Worm (Caenorhabditis elegans) whole organism, young adult: ENCODE results near the gene F09C8.1.

Experiments used
- B0019.2 ChIP-seq: fragments of 200-800 bp; sonication (Bioruptor generic); conservative IDR thresholded peaks from 2 replicates; pipeline ENCODE4 v1.3.6; 2022; ENCODE audit warnings: missing genetic modification reagents, missing genetic modification characterization, missing compliant biosample characterization
- B0336.3 ChIP-seq: fragments of 200-800 bp; sonication (Bioruptor generic); IDR thresholded peaks from 2 replicates; pipeline ENCODE4 v1.3.6; 2022; ENCODE audit warnings: missing genetic modification characterization, missing compliant biosample characterization
- F22D6.2 ChIP-seq: sonication (generic microtip); optimal IDR thresholded peaks from 2 replicates; lab custom pipeline; 2016; ENCODE audit warnings: mild to moderate bottlenecking, missing genetic modification characterization, missing compliant biosample characterization
- F49E8.2 ChIP-seq: sonication (generic microtip); optimal IDR thresholded peaks from 3 replicates; lab custom pipeline; 2017; ENCODE audit warnings: missing genetic modification characterization, mild to moderate bottlenecking, missing compliant biosample characterization, antibody characterized with exemption, moderate library complexity; ENCODE audit not compliant: insufficient read depth
- F55B11.4 ChIP-seq: sonication (generic microtip); optimal IDR thresholded peaks from 2 replicates; lab custom pipeline; 2016; ENCODE audit warnings: missing compliant biosample characterization, missing genetic modification characterization, borderline replicate concordance; ENCODE audit not compliant: insufficient read depth
- F57C9.4 ChIP-seq: sonication (generic microtip); optimal IDR thresholded peaks from 2 replicates; lab custom pipeline; 2017; ENCODE audit warnings: mild to moderate bottlenecking, missing genetic modification characterization, missing compliant biosample characterization
- K11D2.4 ChIP-seq: fragments of 200-800 bp; sonication (Bioruptor generic); IDR thresholded peaks from 2 replicates; pipeline ENCODE4 v1.3.6; 2022; ENCODE audit warnings: missing genetic modification reagents, missing genetic modification characterization, missing compliant biosample characterization
- Y67H2A.10 ChIP-seq: fragments of 200-800 bp; sonication (Bioruptor generic); conservative IDR thresholded peaks from 2 replicates; pipeline ENCODE4 v1.3.6; 2022; ENCODE audit warnings: missing genetic modification reagents, missing genetic modification characterization, missing compliant biosample characterization
- Y95B8A.8 ChIP-seq: fragments of 200-800 bp; sonication (Bioruptor generic); IDR thresholded peaks from 2 replicates; pipeline ENCODE4 v1.3.6; 2022; ENCODE audit warnings: missing genetic modification reagents, missing genetic modification characterization, missing compliant biosample characterization
- ZK185.1 ChIP-seq: sonication (generic microtip); optimal IDR thresholded peaks from 2 replicates; lab custom pipeline; 2016; ENCODE audit warnings: mild to moderate bottlenecking, missing genetic modification characterization, missing compliant biosample characterization; ENCODE audit not compliant: poor library complexity, severe bottlenecking
- aptf-3 ChIP-seq: fragments of 200-800 bp; sonication (Bioruptor generic); IDR thresholded peaks from 2 replicates; pipeline ENCODE4 v1.3.6; 2022; ENCODE audit warnings: missing genetic modification characterization, missing compliant biosample characterization
- atf-7 ChIP-seq: sonication (generic microtip); optimal IDR thresholded peaks from 2 replicates; lab custom pipeline; 2017; ENCODE audit warnings: mild to moderate bottlenecking, missing genetic modification characterization, missing compliant biosample characterization
- attf-5 ChIP-seq: fragments of 200-800 bp; sonication (Bioruptor generic); optimal IDR thresholded peaks from 2 replicates; lab custom pipeline; 2018; ENCODE audit warnings: mild to moderate bottlenecking, missing genetic modification characterization, missing compliant biosample characterization
- bed-2 ChIP-seq: fragments of 200-800 bp; sonication (Bioruptor generic); IDR thresholded peaks from 2 replicates; pipeline ENCODE4 v1.3.6; 2022; ENCODE audit warnings: missing genetic modification reagents, missing genetic modification characterization, missing compliant biosample characterization
- cebp-1 ChIP-seq, 2 experiments: fragments of 200-800 bp in 1 of 2; sonication (Bioruptor generic) in 1 of 2; sonication (generic microtip) in 1 of 2; IDR thresholded peaks in 1 of 2; optimal IDR thresholded peaks in 1 of 2; 2 replicates each; pipeline versions ENCODE4 v1.3.6 to Lab custom; 2017 to 2022; ENCODE audit warnings: missing compliant biosample characterization in 2 of 2, missing genetic modification characterization in 2 of 2, mild to moderate bottlenecking in 1 of 2, missing genetic modification reagents in 1 of 2, moderate library complexity in 1 of 2
- ceh-27 ChIP-seq: fragments of 200-800 bp; sonication (Bioruptor generic); optimal IDR thresholded peaks from 2 replicates; lab custom pipeline; 2018; ENCODE audit warnings: mild to moderate bottlenecking, missing genetic modification characterization, moderate library complexity, missing compliant biosample characterization
- die-1 ChIP-seq: sonication (generic microtip); optimal IDR thresholded peaks from 2 replicates; lab custom pipeline; 2016; ENCODE audit warnings: missing genotype, mild to moderate bottlenecking, missing genetic modification characterization, missing compliant biosample characterization
- dox-1 ChIP-seq: fragments of 200-800 bp; sonication (Bioruptor generic); IDR thresholded peaks from 2 replicates; pipeline ENCODE4 v1.3.6; 2022; ENCODE audit warnings: missing genetic modification reagents, missing genetic modification characterization, missing compliant biosample characterization
- dpff-1 ChIP-seq: sonication (generic microtip); optimal IDR thresholded peaks from 2 replicates; lab custom pipeline; 2017; ENCODE audit warnings: mild to moderate bottlenecking, missing genetic modification characterization, missing compliant biosample characterization
- egl-44 ChIP-seq: fragments of 200-800 bp; sonication (Bioruptor generic); IDR thresholded peaks from 2 replicates; pipeline ENCODE4 v1.3.6; 2022; ENCODE audit warnings: missing genetic modification reagents, missing genetic modification characterization, missing compliant biosample characterization
- ets-4 ChIP-seq: fragments of 200-800 bp; sonication (Bioruptor generic); optimal IDR thresholded peaks from 2 replicates; lab custom pipeline; 2018; ENCODE audit warnings: mild to moderate bottlenecking, missing genetic modification characterization, missing compliant biosample characterization
- hmg-1.2 ChIP-seq: fragments of 200-800 bp; sonication (Bioruptor generic); IDR thresholded peaks from 2 replicates; pipeline ENCODE4 v1.3.6; 2022; ENCODE audit warnings: missing genetic modification reagents, missing genetic modification characterization, missing compliant biosample characterization
- let-607 ChIP-seq, 2 experiments: fragments of 200-800 bp in 1 of 2; sonication (Bioruptor generic) in 1 of 2; sonication (generic microtip) in 1 of 2; optimal IDR thresholded peaks; 2 replicates each; lab custom pipeline; 2016 to 2018; ENCODE audit warnings: mild to moderate bottlenecking in 2 of 2, missing compliant biosample characterization in 2 of 2, missing genetic modification characterization in 2 of 2, moderate library complexity in 2 of 2, missing genotype in 1 of 2
- lin-54 ChIP-seq: fragments of 200-800 bp; sonication (Bioruptor generic); optimal IDR thresholded peaks from 2 replicates; lab custom pipeline; 2018; ENCODE audit warnings: mild to moderate bottlenecking, missing genetic modification characterization, missing compliant biosample characterization
- lsl-1 ChIP-seq: fragments of 200-800 bp; sonication (Bioruptor generic); optimal IDR thresholded peaks from 2 replicates; lab custom pipeline; 2018; ENCODE audit warnings: mild to moderate bottlenecking, missing genetic modification characterization, moderate library complexity, missing compliant biosample characterization
- madf-6 ChIP-seq: fragments of 200-800 bp; sonication (Bioruptor generic); IDR thresholded peaks from 2 replicates; pipeline ENCODE4 v1.3.6; 2022; ENCODE audit warnings: missing genetic modification reagents, missing genetic modification characterization, missing compliant biosample characterization
- mcd-1 ChIP-seq: fragments of 200-800 bp; sonication (Bioruptor generic); IDR thresholded peaks from 2 replicates; pipeline ENCODE4 v1.3.6; 2022; ENCODE audit warnings: missing genetic modification reagents, missing genetic modification characterization, missing compliant biosample characterization
- mel-28 ChIP-seq: sonication (generic microtip); optimal IDR thresholded peaks from 2 replicates; lab custom pipeline; 2016; ENCODE audit warnings: borderline replicate concordance, mild to moderate bottlenecking, missing genetic modification characterization, missing compliant biosample characterization
- nfya-2 ChIP-seq: fragments of 200-800 bp; sonication (Bioruptor generic); IDR thresholded peaks from 2 replicates; pipeline ENCODE4 v1.3.6; 2022; ENCODE audit warnings: missing genetic modification reagents, missing genetic modification characterization, missing compliant biosample characterization
- nhr-120 ChIP-seq: fragments of 200-800 bp; sonication (Bioruptor generic); IDR thresholded peaks from 2 replicates; pipeline ENCODE4 v1.3.6; 2022; ENCODE audit warnings: missing genetic modification characterization, missing compliant biosample characterization
- nhr-179 ChIP-seq: sonication (generic microtip); optimal IDR thresholded peaks from 2 replicates; lab custom pipeline; 2016; ENCODE audit warnings: mild to moderate bottlenecking, missing genetic modification characterization, missing compliant biosample characterization
- nhr-27 ChIP-seq: fragments of 200-800 bp; sonication (Bioruptor generic); optimal IDR thresholded peaks from 2 replicates; lab custom pipeline; 2018; ENCODE audit warnings: mild to moderate bottlenecking, missing genetic modification characterization, moderate library complexity, missing compliant biosample characterization
- nhr-80 ChIP-seq: sonication (generic microtip); optimal IDR thresholded peaks from 2 replicates; lab custom pipeline; 2016; ENCODE audit warnings: missing genetic modification characterization, missing compliant biosample characterization
- repo-1 ChIP-seq: sonication (generic microtip); optimal IDR thresholded peaks from 2 replicates; lab custom pipeline; 2017; ENCODE audit warnings: mild to moderate bottlenecking, missing genetic modification characterization, missing compliant biosample characterization
- rpc-1 ChIP-seq, 2 experiments: fragments of 150-350 bp in 1 of 2; sonication (generic microtip) in 1 of 2; optimal IDR thresholded peaks; 2 replicates each; lab custom pipeline; 2014 to 2018; ENCODE audit warnings: missing biosample characterization in 1 of 2, missing genetic modification characterization in 1 of 2, missing genetic modification reagents in 1 of 2, missing genotype in 1 of 2
- sea-2 ChIP-seq: fragments of 200-800 bp; sonication (Bioruptor generic); IDR thresholded peaks from 2 replicates; pipeline ENCODE4 v1.3.6; 2022; ENCODE audit warnings: missing genetic modification characterization, missing compliant biosample characterization
- snpc-1.3 ChIP-seq: sonication (generic microtip); optimal IDR thresholded peaks from 2 replicates; lab custom pipeline; 2017; ENCODE audit warnings: missing genetic modification characterization, mild to moderate bottlenecking, missing compliant biosample characterization, antibody characterized with exemption, moderate library complexity, missing genotype, missing genetic modification reagents; ENCODE audit not compliant: insufficient read depth
- tbp1 ChIP-seq: fragments of 200-800 bp; sonication (Bioruptor generic); optimal IDR thresholded peaks from 2 replicates; lab custom pipeline; 2018; ENCODE audit warnings: mild to moderate bottlenecking, missing genetic modification characterization, missing compliant biosample characterization
- tbx-9 ChIP-seq: sonication (generic microtip); optimal IDR thresholded peaks from 2 replicates; lab custom pipeline; 2016; ENCODE audit warnings: borderline replicate concordance, missing genetic modification characterization, inconsistent platforms, missing compliant biosample characterization
- unc-62 ChIP-seq: fragments of 150-350 bp; optimal IDR thresholded peaks from 2 replicates; lab custom pipeline; 2014; ENCODE audit warnings: missing biosample characterization, missing genetic modification reagents, missing genetic modification characterization
- zfh-2 ChIP-seq: fragments of 200-800 bp; sonication (Bioruptor generic); conservative IDR thresholded peaks from 2 replicates; pipeline ENCODE4 v1.3.6; 2022; ENCODE audit warnings: missing genetic modification reagents, missing genetic modification characterization, missing compliant biosample characterization
- ztf-3 ChIP-seq: fragments of 200-800 bp; sonication (Bioruptor generic); optimal IDR thresholded peaks from 2 replicates; lab custom pipeline; 2018; ENCODE audit warnings: mild to moderate bottlenecking, missing genetic modification characterization, missing compliant biosample characterization

F09C8.1 gene

DNA sequence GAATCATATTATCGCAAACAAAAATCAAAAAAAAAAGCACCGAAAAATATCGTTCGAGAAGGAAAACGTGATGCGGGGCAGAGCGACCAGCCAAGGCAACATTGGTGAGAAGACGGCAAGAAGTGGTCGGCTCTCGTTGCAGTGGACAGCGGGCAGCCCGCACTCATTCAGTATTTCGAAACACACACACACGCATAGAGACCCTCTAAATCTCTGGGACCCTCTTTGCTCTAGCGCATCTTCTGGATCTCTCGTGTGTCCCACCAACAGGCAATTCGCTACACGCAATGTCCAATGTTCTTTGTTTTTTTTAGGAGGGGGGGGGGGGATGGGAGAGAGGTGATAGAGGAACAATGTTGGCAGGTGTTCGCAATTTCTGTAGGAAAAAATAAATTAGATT, 29.5 kb downstream of the F09C8.1 start:
- TF ChIP-seq hmg-1.2 (GFP tag; lab: Robert Waterston, UW) = peak; percentile 36; the same call in 1 of the 2 replicates
- peak; percentile 10 for TF ChIP-seq ceh-27 (GFP tag; lab: Kevin White, UChicago)
- TF ChIP-seq zfh-2 (GFP tag; lab: Robert Waterston, UW) = peak; percentile 88
- TF ChIP-seq K11D2.4 (GFP tag; lab: Robert Waterston, UW) = peak; percentile 43; the same call in 1 of the 2 replicates
- peak; percentile 59; the same call in 1 of the 2 replicates for TF ChIP-seq cebp-1 (GFP tag; IDR thresholded peaks at IDR 0.05; lab: Robert Waterston, UW)
- peak; percentile 87 for TF ChIP-seq cebp-1 (tag; optimal IDR thresholded peaks at IDR 0.05; lab: Kevin White, UChicago)
- 0 out of 2 replicates have a peak, but pooled peaks have one; percentile 8 for TF ChIP-seq mcd-1
- TF ChIP-seq aptf-3 (GFP tag; lab: Robert Waterston, UW) = no peak
- TF ChIP-seq mel-28 (tag; lab: Kevin White, UChicago) = no peak
- peak; percentile 4 for TF ChIP-seq attf-5 (GFP tag; lab: Kevin White, UChicago)

DNA sequence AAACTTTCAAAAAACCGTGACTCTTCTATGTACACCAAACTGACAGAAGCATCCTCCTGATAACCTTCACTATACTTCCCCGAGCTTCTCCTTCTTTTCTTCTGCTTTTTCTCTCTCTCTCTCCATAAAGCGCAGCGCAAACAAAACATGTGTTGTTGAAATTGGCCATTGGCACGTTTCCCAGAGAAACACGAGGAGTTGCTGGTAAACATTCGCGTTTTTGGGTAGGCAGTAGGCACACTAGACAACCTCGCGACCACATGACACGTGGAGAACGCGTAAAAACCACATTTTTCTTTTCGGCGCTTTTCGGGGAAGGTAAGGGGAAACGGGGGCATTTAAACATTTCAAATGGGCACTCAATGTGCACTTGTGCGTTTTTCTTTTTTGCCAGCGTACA, 32.3 kb downstream of the F09C8.1 start:
- TF ChIP-seq unc-62 = no peak
- peak; percentile 24 for TF ChIP-seq tbp1 (GFP tag; lab: Kevin White, UChicago)
- no peak for TF ChIP-seq dpff-1 (tag; lab: Kevin White, UChicago)
- no peak for TF ChIP-seq madf-6 (GFP tag; lab: Robert Waterston, UW)
- no peak for TF ChIP-seq repo-1 (tag; lab: Kevin White, UChicago)
- no peak for TF ChIP-seq nhr-27
- TF ChIP-seq rpc-1 (optimal IDR thresholded peaks at IDR 0.05; lab: Kevin White, UChicago) = no peak
- no peak for TF ChIP-seq rpc-1 (tag; optimal IDR thresholded peaks at IDR 0.05; lab: Kevin White, UChicago)
- no peak for TF ChIP-seq die-1 (tag; lab: Kevin White, UChicago)
- no peak for TF ChIP-seq egl-44 (GFP tag; lab: Robert Waterston, UW)
- TF ChIP-seq hmg-1.2 (GFP tag; lab: Robert Waterston, UW) = peak; percentile 29; the same call in 1 of the 2 replicates
- TF ChIP-seq nhr-179 (tag; lab: Kevin White, UChicago) = no peak
- no peak for TF ChIP-seq F49E8.2 (tag; lab: Kevin White, UChicago)
- TF ChIP-seq lsl-1 (GFP tag; lab: Kevin White, UChicago) = no peak
- peak; percentile 72 for TF ChIP-seq nhr-80 (tag; lab: Kevin White, UChicago)
- TF ChIP-seq zfh-2 (GFP tag; lab: Robert Waterston, UW) = peak; percentile 77
- peak; percentile 54 for TF ChIP-seq dox-1
- peak; percentile 69 for TF ChIP-seq ets-4 (GFP tag; lab: Kevin White, UChicago)
- no peak for TF ChIP-seq F22D6.2 (tag; lab: Kevin White, UChicago)
- TF ChIP-seq B0019.2 = 0 out of 2 replicates have a peak, but pooled peaks have one; percentile 17
- peak; percentile 41; the same call in 1 of the 2 replicates for TF ChIP-seq Y95B8A.8 (GFP tag; lab: Robert Waterston, UW)
- TF ChIP-seq ztf-3 (GFP tag; lab: Kevin White, UChicago) = no peak
- TF ChIP-seq let-607 (tag; optimal IDR thresholded peaks at IDR 0.05; lab: Kevin White, UChicago) = peak in 1 of 2 experiments; percentile 27
- no peak for TF ChIP-seq F55B11.4 (tag; lab: Kevin White, UChicago)
- peak; percentile 47 for TF ChIP-seq atf-7 (tag; lab: Kevin White, UChicago)
- no peak for TF ChIP-seq snpc-1.3 (tag; lab: Kevin White, UChicago)
- peak; percentile 3 for TF ChIP-seq lin-54 (GFP tag; lab: Kevin White, UChicago)
- peak; percentile 62; the same call in 1 of the 2 replicates for TF ChIP-seq B0336.3 (GFP tag; lab: Robert Waterston, UW)
- TF ChIP-seq nhr-120 (GFP tag; lab: Robert Waterston, UW) = no peak
- no peak for TF ChIP-seq sea-2
- TF ChIP-seq tbx-9 (tag; lab: Kevin White, UChicago) = no peak
- no peak for TF ChIP-seq Y67H2A.10 (GFP tag; lab: Robert Waterston, UW)
- TF ChIP-seq F57C9.4 (tag; lab: Kevin White, UChicago) = no peak
- TF ChIP-seq cebp-1 (GFP tag; IDR thresholded peaks at IDR 0.05; lab: Robert Waterston, UW) = no peak; the same call in 1 of the 2 replicates
- TF ChIP-seq cebp-1 (tag; optimal IDR thresholded peaks at IDR 0.05; lab: Kevin White, UChicago) = peak; percentile 75
- peak; percentile 38 for TF ChIP-seq attf-5 (GFP tag; lab: Kevin White, UChicago)
- TF ChIP-seq ZK185.1 (tag; lab: Kevin White, UChicago) = peak; percentile 13
- no peak for TF ChIP-seq mel-28 (tag; lab: Kevin White, UChicago)
- no peak for TF ChIP-seq nfya-2 (GFP tag; lab: Robert Waterston, UW)
- TF ChIP-seq bed-2 (GFP tag; lab: Robert Waterston, UW) = 0 out of 2 replicates have a peak, but pooled peaks have one; percentile 29
